Worm (Caenorhabditis elegans) whole organism, midembryonic: Measurements from ENCODE around the gene amt-4.

Experiments used
- T22C8.4 ChIP-seq: fragments of 200-800 bp; sonication (Bioruptor generic); IDR thresholded peaks from 2 replicates; pipeline ENCODE4 v1.3.6; 2022; ENCODE audit warnings: missing genetic modification characterization, missing compliant biosample characterization
- cog-1 ChIP-seq: sonication (generic microtip); optimal IDR thresholded peaks from 2 replicates; lab custom pipeline; 2016; ENCODE audit warnings: missing genetic modification characterization, missing compliant biosample characterization
- flt-1 ChIP-seq: fragments of 200-800 bp; sonication (Bioruptor generic); IDR thresholded peaks from 2 replicates; pipeline ENCODE4 v1.3.6; 2022; ENCODE audit warnings: missing genetic modification characterization, missing compliant biosample characterization
- klf-2 ChIP-seq: fragments of 200-800 bp; sonication (Bioruptor generic); conservative IDR thresholded peaks from 2 replicates; pipeline ENCODE4 v1.3.6; 2022; ENCODE audit warnings: missing genetic modification reagents, missing genetic modification characterization, missing compliant biosample characterization
- med-1 ChIP-seq: sonication (generic microtip); optimal IDR thresholded peaks from 2 replicates; lab custom pipeline; 2017; ENCODE audit warnings: missing genetic modification characterization, mild to moderate bottlenecking, missing compliant biosample characterization, antibody characterized with exemption, missing genetic modification reagents; ENCODE audit not compliant: insufficient read depth
- ref-1 ChIP-seq: fragments of 200-800 bp; sonication (Bioruptor generic); conservative IDR thresholded peaks from 2 replicates; pipeline ENCODE4 v1.3.6; 2022; ENCODE audit warnings: missing genetic modification reagents, missing genetic modification characterization, missing compliant biosample characterization
- tab-1 ChIP-seq: fragments of 200-800 bp; sonication (Bioruptor generic); IDR thresholded peaks from 2 replicates; pipeline ENCODE4 v1.3.6; 2022; ENCODE audit warnings: missing genetic modification characterization, missing compliant biosample characterization

ce11 chrX:4571137-4571536 lies 6.0 kb downstream of the amt-4 start, which contains the start of gene amt-1:
- no peak for TF ChIP-seq flt-1 (GFP tag; lab: Robert Waterston, UW)
- no peak for TF ChIP-seq T22C8.4 (GFP tag; lab: Robert Waterston, UW)
- TF ChIP-seq ref-1 (GFP tag; lab: Robert Waterston, UW): no peak
- no peak for TF ChIP-seq cog-1 (tag; lab: Kevin White, UChicago)
- no peak for TF ChIP-seq med-1
- no peak for TF ChIP-seq klf-2 (GFP tag; lab: Robert Waterston, UW)
- no peak for TF ChIP-seq tab-1
